Worm (Caenorhabditis elegans) whole organism, L4/young adult: Measurements from ENCODE around the gene atg-10.

Experiments
- W03F9.2 ChIP-seq: fragments of 150-350 bp; optimal IDR thresholded peaks from 2 replicates; lab custom pipeline; 2014; ENCODE audit warnings: missing biosample characterization, missing genetic modification characterization
- dao-5 ChIP-seq: sonication (generic microtip); optimal IDR thresholded peaks from 2 replicates; lab custom pipeline; 2016; ENCODE audit warnings: missing genotype, missing genetic modification characterization, moderate library complexity, missing compliant biosample characterization
- him-1 ChIP-seq: sonication (generic microtip); optimal IDR thresholded peaks from 2 replicates; lab custom pipeline; 2016; ENCODE audit warnings: missing genotype, missing genetic modification reagents, missing genetic modification characterization, missing compliant biosample characterization

DNA sequence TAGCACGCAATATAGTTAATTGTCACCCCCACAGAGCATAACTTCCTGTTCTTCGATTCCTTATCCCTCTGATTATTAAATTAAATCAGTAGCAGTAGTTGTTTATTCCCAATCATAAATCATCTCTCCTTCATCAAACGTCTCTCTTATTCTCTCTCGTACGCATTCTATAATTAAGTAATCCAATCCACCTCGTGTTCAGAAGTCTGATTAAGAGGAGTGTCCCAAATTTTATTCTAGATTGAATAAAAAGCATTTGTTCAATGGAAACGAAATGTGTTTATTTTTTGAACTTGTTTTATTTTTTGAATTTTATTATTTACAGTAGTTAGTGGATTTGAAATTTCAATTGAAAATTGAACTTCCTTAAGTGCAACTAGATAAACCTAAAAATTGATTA, 47.6 kb upstream of the atg-10 start:
- TF ChIP-seq him-1 (tag; lab: Kevin White, UChicago): no peak
- no peak for TF ChIP-seq W03F9.2 (tag; lab: Kevin White, UChicago)
- TF ChIP-seq dao-5 (tag; lab: Kevin White, UChicago): no peak
